Worm (Caenorhabditis elegans) whole organism, L1 larva: ENCODE measurements around the gene acs-10.

Source experiments
- aly-2 ChIP-seq: fragments of 150-350 bp; optimal IDR thresholded peaks from 2 replicates; lab custom pipeline; 2014; ENCODE audit warnings: missing biosample characterization, missing genetic modification characterization
- ceh-63 ChIP-seq: fragments of 200-800 bp; sonication (Bioruptor generic); optimal IDR thresholded peaks from 2 replicates; lab custom pipeline; 2018; ENCODE audit warnings: mild to moderate bottlenecking, missing genetic modification characterization, missing compliant biosample characterization
- ces-1 ChIP-seq: fragments of 150-350 bp; optimal IDR thresholded peaks from 2 replicates; lab custom pipeline; 2014; ENCODE audit warnings: missing biosample characterization, missing genetic modification reagents, missing genetic modification characterization
- fkh-8 ChIP-seq: sonication (generic microtip); optimal IDR thresholded peaks from 2 replicates; lab custom pipeline; 2016; ENCODE audit warnings: mild to moderate bottlenecking, missing genetic modification characterization, missing compliant biosample characterization
- jun-1 ChIP-seq: fragments of 150-350 bp; optimal IDR thresholded peaks from 2 replicates; lab custom pipeline; 2014; ENCODE audit warnings: missing biosample characterization, missing genetic modification reagents, missing genetic modification characterization
- lin-13 ChIP-seq: fragments of 150-350 bp; optimal IDR thresholded peaks from 2 replicates; lab custom pipeline; 2014; ENCODE audit warnings: missing biosample characterization, missing genetic modification reagents, missing genetic modification characterization
- lin-14 ChIP-seq: fragments of 200-800 bp; sonication (Bioruptor generic); optimal IDR thresholded peaks from 2 replicates; lab custom pipeline; 2018; ENCODE audit warnings: mild to moderate bottlenecking, missing genetic modification characterization, moderate library complexity, missing compliant biosample characterization
- lin-39 ChIP-seq: fragments of 150-350 bp; optimal IDR thresholded peaks from 2 replicates; lab custom pipeline; 2014; ENCODE audit warnings: missing biosample characterization, missing genetic modification reagents, missing genetic modification characterization
- lir-3 ChIP-seq: sonication (generic microtip); optimal IDR thresholded peaks from 2 replicates; lab custom pipeline; 2016; ENCODE audit warnings: mild to moderate bottlenecking, missing genetic modification characterization, moderate library complexity, missing compliant biosample characterization; ENCODE audit not compliant: poor library complexity
- lsy-2 ChIP-seq, 2 experiments: fragments of 150-350 bp; optimal IDR thresholded peaks; 2 replicates each; lab custom pipeline; 2014; ENCODE audit warnings: missing biosample characterization in 2 of 2, missing genetic modification characterization in 2 of 2
- mef-2 ChIP-seq: fragments of 150-350 bp; optimal IDR thresholded peaks from 2 replicates; lab custom pipeline; 2014; ENCODE audit warnings: missing biosample characterization, missing genetic modification characterization
- mep-1 ChIP-seq: fragments of 150-350 bp; optimal IDR thresholded peaks from 2 replicates; lab custom pipeline; 2014; ENCODE audit warnings: missing biosample characterization, missing genetic modification characterization
- nhr-12 ChIP-seq: sonication (generic microtip); optimal IDR thresholded peaks from 2 replicates; lab custom pipeline; 2017; ENCODE audit warnings: missing biosample characterization, missing genetic modification characterization
- nhr-19 ChIP-seq: fragments of 200-800 bp; sonication (Bioruptor generic); conservative IDR thresholded peaks from 2 replicates; pipeline ENCODE4 v1.3.6; 2022; ENCODE audit warnings: missing genetic modification characterization, missing compliant biosample characterization
- nhr-20 ChIP-seq: sonication (generic microtip); optimal IDR thresholded peaks from 2 replicates; lab custom pipeline; 2016; ENCODE audit warnings: mild to moderate bottlenecking, missing genetic modification characterization, missing compliant biosample characterization
- nhr-237 ChIP-seq: fragments of 150-350 bp; optimal IDR thresholded peaks from 2 replicates; lab custom pipeline; 2014; ENCODE audit warnings: missing biosample characterization, missing genetic modification characterization
- nhr-71 ChIP-seq: sonication (generic microtip); optimal IDR thresholded peaks from 2 replicates; lab custom pipeline; 2016; ENCODE audit warnings: mild to moderate bottlenecking, missing genetic modification characterization, moderate library complexity, missing compliant biosample characterization
- nhr-76 ChIP-seq: sonication (generic microtip); optimal IDR thresholded peaks from 2 replicates; lab custom pipeline; 2017; ENCODE audit warnings: missing biosample characterization, missing genetic modification characterization
- nhr-90 ChIP-seq: sonication (generic microtip); optimal IDR thresholded peaks from 2 replicates; lab custom pipeline; 2016; ENCODE audit warnings: mild to moderate bottlenecking, missing genetic modification characterization, missing compliant biosample characterization; ENCODE audit not compliant: poor library complexity
- pag-3 ChIP-seq: sonication (generic microtip); optimal IDR thresholded peaks from 2 replicates; lab custom pipeline; 2017; ENCODE audit warnings: missing genetic modification characterization, mild to moderate bottlenecking, missing compliant biosample characterization, antibody characterized with exemption, borderline replicate concordance; ENCODE audit not compliant: insufficient read depth
- pqm-1 ChIP-seq: sonication (generic microtip); optimal IDR thresholded peaks from 3 replicates; lab custom pipeline; 2017; ENCODE audit warnings: missing biosample characterization, missing genetic modification characterization
- rnt-1 ChIP-seq: sonication (generic microtip); optimal IDR thresholded peaks from 2 replicates; lab custom pipeline; 2016; ENCODE audit warnings: mild to moderate bottlenecking, missing genetic modification characterization, moderate library complexity, missing compliant biosample characterization
- skn-1 ChIP-seq: fragments of 150-350 bp; optimal IDR thresholded peaks from 2 replicates; lab custom pipeline; 2014; ENCODE audit warnings: missing biosample characterization, missing genetic modification characterization
- snpc-4 ChIP-seq: fragments of 150-350 bp; optimal IDR thresholded peaks from 2 replicates; lab custom pipeline; 2014; ENCODE audit warnings: missing biosample characterization, missing genetic modification characterization
- snu-23 ChIP-seq: sonication (generic microtip); optimal IDR thresholded peaks from 2 replicates; lab custom pipeline; 2016; ENCODE audit warnings: missing genetic modification characterization, missing compliant biosample characterization
- sox-4 ChIP-seq: sonication (generic microtip); optimal IDR thresholded peaks from 2 replicates; lab custom pipeline; 2016; ENCODE audit warnings: missing genetic modification characterization, missing compliant biosample characterization
- swsn-7 ChIP-seq: sonication (generic microtip); optimal IDR thresholded peaks from 2 replicates; lab custom pipeline; 2016; ENCODE audit warnings: missing genetic modification characterization, missing compliant biosample characterization
- unc-62 ChIP-seq: fragments of 150-350 bp; optimal IDR thresholded peaks from 2 replicates; lab custom pipeline; 2014; ENCODE audit warnings: missing biosample characterization, missing genetic modification reagents, missing genetic modification characterization
- unc-86 ChIP-seq: sonication (generic microtip); optimal IDR thresholded peaks from 2 replicates; lab custom pipeline; 2016; ENCODE audit warnings: missing genetic modification characterization, missing compliant biosample characterization
- unc-98 ChIP-seq: fragments of 200-800 bp; sonication (Bioruptor generic); IDR thresholded peaks from 2 replicates; pipeline ENCODE4 v1.3.6; 2022; ENCODE audit warnings: missing genetic modification characterization, missing compliant biosample characterization
- vab-15 ChIP-seq: sonication (generic microtip); optimal IDR thresholded peaks from 2 replicates; lab custom pipeline; 2017; ENCODE audit warnings: missing genotype, mild to moderate bottlenecking, missing genetic modification characterization, missing compliant biosample characterization
- xbp-1 ChIP-seq: sonication (generic microtip); optimal IDR thresholded peaks from 2 replicates; lab custom pipeline; 2016; ENCODE audit warnings: missing genetic modification characterization, missing compliant biosample characterization
- ztf-4 ChIP-seq: fragments of 150-350 bp; optimal IDR thresholded peaks from 2 replicates; lab custom pipeline; 2014; ENCODE audit warnings: missing biosample characterization, missing genetic modification characterization

acs-10 gene

ce11 chrV:14146199-14146598 is at the start of gene acs-10:
acs-10 (plus strand) TSS chrV:14146499.
- TF ChIP-seq xbp-1 (tag; lab: Kevin White, UChicago): no peak
- TF ChIP-seq ceh-63: no peak
- no peak for TF ChIP-seq ztf-4 (tag; lab: Kevin White, UChicago)
- no peak for TF ChIP-seq lsy-2 (tag; optimal IDR thresholded peaks at IDR 0.05; lab: Kevin White, UChicago)
- TF ChIP-seq aly-2 (tag; lab: Kevin White, UChicago): no peak
- TF ChIP-seq nhr-237: no peak
- TF ChIP-seq mef-2 (tag; lab: Kevin White, UChicago): no peak
- no peak for TF ChIP-seq nhr-76 (tag; lab: Kevin White, UChicago)
- no peak for TF ChIP-seq pqm-1 (tag; lab: Kevin White, UChicago)
- TF ChIP-seq unc-86 (tag; lab: Kevin White, UChicago): no peak
- no peak for TF ChIP-seq unc-98 (GFP tag; lab: Robert Waterston, UW)
- no peak for TF ChIP-seq nhr-19 (GFP tag; lab: Robert Waterston, UW)
- no peak for TF ChIP-seq ces-1 (GFP tag; lab: Kevin White, UChicago)
- TF ChIP-seq, all 84 proteins: peak for 0

- TF ChIP-seq nhr-12 (no peak), fkh-8 (no peak), vab-15 (no peak), rnt-1 (tag; lab: Kevin White, UChicago) (peak; percentile 11), snpc-4 (tag; lab: Kevin White, UChicago) (peak; percentile 26)
- TF ChIP-seq, all 84 proteins: peak for 2
Measured at ce11 chrV:14097358-14097757, 48.9 kb upstream of the acs-10 start.

- TF ChIP-seq unc-62 (no peak), pag-3 (tag; lab: Kevin White, UChicago) (no peak), lin-39 (tag; lab: Kevin White, UChicago) (peak; percentile 16), mep-1 (tag; lab: Kevin White, UChicago) (no peak), mef-2 (tag; lab: Kevin White, UChicago) (no peak), lsy-2 (tag; optimal IDR thresholded peaks at IDR 0.05; lab: Kevin White, UChicago) (peak in 1 of 2 experiments; percentile 2), rnt-1 (tag; lab: Kevin White, UChicago) (peak; percentile 21), swsn-7 (tag; lab: Kevin White, UChicago) (no peak), nhr-90 (no peak), lin-14 (GFP tag; lab: Kevin White, UChicago) (peak; percentile 73), sox-4 (no peak), nhr-20 (tag; lab: Kevin White, UChicago) (peak; percentile 30), nhr-71 (tag; lab: Kevin White, UChicago) (peak; percentile 60), nhr-19 (GFP tag; lab: Robert Waterston, UW) (peak; percentile 35)
Measured at ce11 chrV:14098519-14098918, 47.8 kb upstream of the acs-10 start, which contains the start of the genes D1086.2 and D1086.1. D1086.2 (minus strand) TSS chrV:14098668. D1086.1 (plus strand) TSS chrV:14098858.

- peak; percentile 48 for TF ChIP-seq lin-14 (GFP tag; lab: Kevin White, UChicago)
- peak; percentile 25 for TF ChIP-seq rnt-1 (tag; lab: Kevin White, UChicago)
- TF ChIP-seq jun-1 (tag; lab: Kevin White, UChicago): no peak
- no peak for TF ChIP-seq nhr-237
- TF ChIP-seq lin-13 (GFP tag; lab: Kevin White, UChicago): no peak
Measured at ce11 chrV:14100886-14101285, 45.4 kb upstream of the acs-10 start, which contains the start of gene D1086.12. D1086.12 (plus strand) TSS chrV:14101186.

ce11 chrV:14103970-14104369 is 42.3 kb upstream of the acs-10 start, which contains the start of gene D1086.9:
D1086.9 (plus strand) TSS chrV:14104270.
- TF ChIP-seq skn-1 (tag; lab: Kevin White, UChicago) (no peak), lir-3 (tag; lab: Kevin White, UChicago) (no peak), snu-23 (no peak)
- TF ChIP-seq, all 84 proteins: peak for 0
